Worm (Caenorhabditis elegans) whole organism, L4 larva: ENCODE results near the gene F36G9.3.

Experiments
- dve-1 ChIP-seq: sonication (generic microtip); optimal IDR thresholded peaks from 2 replicates; lab custom pipeline; 2017; ENCODE audit warnings: antibody characterized with exemption, mild to moderate bottlenecking, missing genetic modification characterization, missing compliant biosample characterization; ENCODE audit not compliant: insufficient read depth
- fos-1 ChIP-seq: fragments of 150-350 bp; optimal IDR thresholded peaks from 2 replicates; lab custom pipeline; 2014; ENCODE audit warnings: missing biosample characterization, missing genetic modification characterization
- nhr-11 ChIP-seq: fragments of 150-350 bp; optimal IDR thresholded peaks from 2 replicates; lab custom pipeline; 2014; ENCODE audit warnings: missing biosample characterization, missing genetic modification characterization
- nhr-28 ChIP-seq: fragments of 150-350 bp; optimal IDR thresholded peaks from 2 replicates; lab custom pipeline; 2014; ENCODE audit warnings: missing biosample characterization, missing genetic modification characterization
- skn-1 ChIP-seq: fragments of 150-350 bp; optimal IDR thresholded peaks from 2 replicates; lab custom pipeline; 2014; ENCODE audit warnings: missing biosample characterization, missing genetic modification characterization
- snpc-4 ChIP-seq: fragments of 150-350 bp; optimal IDR thresholded peaks from 2 replicates; lab custom pipeline; 2014; ENCODE audit warnings: missing biosample characterization, missing genetic modification characterization

DNA sequence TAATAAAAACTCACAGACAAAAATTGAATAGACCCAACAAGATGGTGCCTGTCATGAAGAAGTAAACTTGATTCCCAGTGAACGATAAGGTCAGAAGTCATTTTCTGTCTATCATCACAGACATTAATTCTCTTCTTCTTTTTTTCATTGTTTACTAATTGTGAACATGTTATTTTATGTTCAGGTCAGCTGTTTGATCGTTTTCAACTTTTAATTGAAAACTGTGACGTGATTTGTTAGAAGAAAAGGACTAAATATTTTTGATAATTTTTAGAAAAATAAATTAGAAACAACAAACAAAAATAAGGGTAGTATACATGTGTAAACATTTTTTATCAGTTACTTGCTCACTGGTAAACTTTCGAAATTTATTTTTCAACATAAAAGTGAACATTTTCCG, 12.5 kb downstream of the F36G9.3 start, which contains the start of gene F36G9.7:
- TF ChIP-seq nhr-11, result no peak
- TF ChIP-seq nhr-28 (tag; lab: Kevin White, UChicago), result no peak
- no peak for TF ChIP-seq fos-1 (tag; lab: Kevin White, UChicago)
- TF ChIP-seq skn-1, result no peak
- no peak for TF ChIP-seq dve-1 (tag; lab: Kevin White, UChicago)
- no peak for TF ChIP-seq snpc-4
